Worm (Caenorhabditis elegans) whole organism, L2 larva: ENCODE results near the gene C09G5.7.

Experiments
- C34F6.9 ChIP-seq: fragments of 150-350 bp; optimal IDR thresholded peaks from 2 replicates; lab custom pipeline; 2014; ENCODE audit warnings: missing biosample characterization, missing genetic modification characterization
- F13H6.1 ChIP-seq: sonication (generic microtip); optimal IDR thresholded peaks from 2 replicates; lab custom pipeline; 2016; ENCODE audit warnings: missing genetic modification characterization, missing compliant biosample characterization
- R02D3.7 ChIP-seq: fragments of 150-350 bp; optimal IDR thresholded peaks from 2 replicates; lab custom pipeline; 2014; ENCODE audit warnings: missing biosample characterization, missing genetic modification characterization
- Y55F3AM.14 ChIP-seq: fragments of 200-800 bp; sonication (Bioruptor generic); optimal IDR thresholded peaks from 2 replicates; lab custom pipeline; 2018; ENCODE audit warnings: mild to moderate bottlenecking, missing genetic modification characterization, missing compliant biosample characterization
- aly-2 ChIP-seq: fragments of 150-350 bp; optimal IDR thresholded peaks from 2 replicates; lab custom pipeline; 2014; ENCODE audit warnings: missing biosample characterization, missing genetic modification characterization
- ama-1 ChIP-seq: fragments of 150-350 bp; optimal IDR thresholded peaks from 2 replicates; lab custom pipeline; 2018; ENCODE audit warnings: inconsistent platforms
- blmp-1 ChIP-seq: sonication (generic microtip); optimal IDR thresholded peaks from 2 replicates; lab custom pipeline; 2017; ENCODE audit warnings: missing genetic modification characterization, mild to moderate bottlenecking, missing compliant biosample characterization, antibody characterized with exemption, moderate library complexity; ENCODE audit not compliant: insufficient read depth
- ceh-16 ChIP-seq: fragments of 150-350 bp; optimal IDR thresholded peaks from 2 replicates; lab custom pipeline; 2014; ENCODE audit warnings: missing biosample characterization, missing genetic modification characterization
- ceh-82 ChIP-seq: fragments of 150-350 bp; optimal IDR thresholded peaks from 2 replicates; lab custom pipeline; 2014; ENCODE audit warnings: missing biosample characterization, missing genetic modification characterization
- crh-2 ChIP-seq: sonication (generic microtip); optimal IDR thresholded peaks from 2 replicates; lab custom pipeline; 2017; ENCODE audit warnings: missing biosample characterization, missing genetic modification characterization
- dmd-4 ChIP-seq: sonication (generic microtip); optimal IDR thresholded peaks from 2 replicates; lab custom pipeline; 2017; ENCODE audit warnings: missing biosample characterization, missing genetic modification characterization
- egl-27 ChIP-seq: sonication (generic microtip); optimal IDR thresholded peaks from 3 replicates; lab custom pipeline; 2017; ENCODE audit warnings: missing biosample characterization, missing genetic modification reagents, missing genetic modification characterization
- elt-1 ChIP-seq: fragments of 150-350 bp; optimal IDR thresholded peaks from 2 replicates; lab custom pipeline; 2014; ENCODE audit warnings: missing biosample characterization, missing genetic modification characterization
- fos-1 ChIP-seq: fragments of 150-350 bp; optimal IDR thresholded peaks from 2 replicates; lab custom pipeline; 2014; ENCODE audit warnings: missing biosample characterization, missing genetic modification characterization
- gmeb-1 ChIP-seq: fragments of 150-350 bp; optimal IDR thresholded peaks from 2 replicates; lab custom pipeline; 2014; ENCODE audit warnings: missing biosample characterization, missing genetic modification characterization
- lin-11 ChIP-seq: fragments of 150-350 bp; sonication (generic microtip); optimal IDR thresholded peaks from 2 replicates; lab custom pipeline; 2014; ENCODE audit warnings: missing biosample characterization, missing genetic modification characterization, inconsistent platforms, mixed read lengths
- lin-13 ChIP-seq: fragments of 150-350 bp; optimal IDR thresholded peaks from 2 replicates; lab custom pipeline; 2014; ENCODE audit warnings: missing biosample characterization, missing genetic modification reagents, missing genetic modification characterization
- lsy-2 ChIP-seq, 2 experiments: fragments of 150-350 bp in 1 of 2; sonication (generic microtip) in 1 of 2; optimal IDR thresholded peaks; 2 replicates each; lab custom pipeline; 2014 to 2017; ENCODE audit warnings: missing biosample characterization in 2 of 2, missing genetic modification characterization in 2 of 2
- mab-5 ChIP-seq: fragments of 150-350 bp; optimal IDR thresholded peaks from 2 replicates; lab custom pipeline; 2014; ENCODE audit warnings: missing biosample characterization, missing genetic modification characterization
- mbf-1 ChIP-seq: sonication (generic microtip); optimal IDR thresholded peaks from 2 replicates; lab custom pipeline; 2017; ENCODE audit warnings: missing biosample characterization, missing genetic modification characterization
- mdl-1 ChIP-seq, 2 experiments: fragments of 150-350 bp in 1 of 2; sonication (generic microtip) in 1 of 2; optimal IDR thresholded peaks; 2 replicates each; lab custom pipeline; 2017; ENCODE audit warnings: missing biosample characterization in 2 of 2, missing genetic modification characterization in 2 of 2
- nhr-11 ChIP-seq: fragments of 150-350 bp; optimal IDR thresholded peaks from 2 replicates; lab custom pipeline; 2014; ENCODE audit warnings: missing biosample characterization, missing genetic modification characterization
- nhr-12 ChIP-seq: fragments of 150-350 bp; optimal IDR thresholded peaks from 2 replicates; lab custom pipeline; 2014; ENCODE audit warnings: missing biosample characterization, missing genetic modification characterization
- nhr-129 ChIP-seq: fragments of 150-350 bp; optimal IDR thresholded peaks from 2 replicates; lab custom pipeline; 2014; ENCODE audit warnings: missing biosample characterization, missing genetic modification characterization
- nhr-237 ChIP-seq: fragments of 150-350 bp; optimal IDR thresholded peaks from 2 replicates; lab custom pipeline; 2014; ENCODE audit warnings: missing biosample characterization, missing genetic modification characterization
- nhr-25 ChIP-seq: fragments of 150-350 bp; sonication (generic microtip); optimal IDR thresholded peaks from 3 replicates; lab custom pipeline; 2014; ENCODE audit warnings: missing biosample characterization, missing genetic modification characterization
- nhr-6 ChIP-seq: fragments of 150-350 bp; optimal IDR thresholded peaks from 2 replicates; lab custom pipeline; 2014; ENCODE audit warnings: missing biosample characterization, missing genetic modification characterization
- nhr-77 ChIP-seq: fragments of 150-350 bp; optimal IDR thresholded peaks from 2 replicates; lab custom pipeline; 2014; ENCODE audit warnings: missing biosample characterization, missing genetic modification characterization
- sem-4 ChIP-seq: fragments of 150-350 bp; optimal IDR thresholded peaks from 2 replicates; lab custom pipeline; 2014; ENCODE audit warnings: missing biosample characterization, missing genetic modification reagents, missing genetic modification characterization
- skn-1 ChIP-seq: sonication (generic microtip); optimal IDR thresholded peaks from 2 replicates; lab custom pipeline; 2017; ENCODE audit warnings: missing biosample characterization, missing genetic modification characterization
- sma-3 ChIP-seq: sonication (generic microtip); optimal IDR thresholded peaks from 2 replicates; lab custom pipeline; 2016; ENCODE audit warnings: missing genetic modification reagents, missing genetic modification characterization, missing compliant biosample characterization
- sma-9 ChIP-seq, 2 experiments: fragments of 150-350 bp in 1 of 2; sonication (generic microtip) in 1 of 2; optimal IDR thresholded peaks; 2 replicates each; lab custom pipeline; 2014 to 2016; ENCODE audit warnings: missing genetic modification characterization in 2 of 2, mild to moderate bottlenecking in 1 of 2, missing biosample characterization in 1 of 2, missing compliant biosample characterization in 1 of 2, missing genetic modification reagents in 1 of 2, moderate library complexity in 1 of 2
- unc-39 ChIP-seq: fragments of 150-350 bp; optimal IDR thresholded peaks from 2 replicates; lab custom pipeline; 2014; ENCODE audit warnings: missing biosample characterization, missing genetic modification characterization
- unc-55 ChIP-seq: fragments of 150-350 bp; sonication (generic microtip); optimal IDR thresholded peaks from 3 replicates; lab custom pipeline; 2014; ENCODE audit warnings: missing biosample characterization, missing genetic modification reagents, missing genetic modification characterization
- unc-62 ChIP-seq: fragments of 150-350 bp; optimal IDR thresholded peaks from 2 replicates; lab custom pipeline; 2014; ENCODE audit warnings: missing biosample characterization, missing genetic modification reagents, missing genetic modification characterization
- zag-1 ChIP-seq: fragments of 150-350 bp; optimal IDR thresholded peaks from 2 replicates; lab custom pipeline; 2014; ENCODE audit warnings: missing biosample characterization, missing genetic modification characterization
- ztf-1 ChIP-seq: fragments of 200-800 bp; sonication (Bioruptor generic); conservative IDR thresholded peaks from 2 replicates; pipeline ENCODE4 v1.3.6; 2022; ENCODE audit warnings: missing genetic modification characterization, missing compliant biosample characterization
- ztf-4 ChIP-seq: fragments of 150-350 bp; optimal IDR thresholded peaks from 2 replicates; lab custom pipeline; 2014; ENCODE audit warnings: missing biosample characterization, missing genetic modification characterization

The C09G5.7 gene

DNA sequence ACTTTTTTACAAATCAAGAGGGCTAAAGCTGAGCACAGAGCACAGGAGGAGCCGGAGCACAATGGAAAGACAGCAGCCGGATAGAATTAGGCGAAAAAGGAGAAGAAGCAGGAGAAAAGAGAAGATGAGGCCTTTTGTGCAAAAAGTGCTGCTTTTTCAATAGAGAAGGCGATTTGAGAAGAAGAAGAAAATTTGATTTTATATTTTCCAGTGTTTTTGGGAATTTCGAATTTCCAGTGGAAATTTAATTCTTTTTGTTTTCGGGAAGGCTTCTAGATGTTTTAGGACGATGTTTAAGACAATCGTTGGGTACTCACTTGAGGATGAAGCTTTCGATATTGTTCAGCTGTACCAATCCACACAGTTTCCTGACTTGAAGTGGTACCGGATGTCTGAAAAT lies 39.0 kb downstream of the C09G5.7 start:
- TF ChIP-seq ama-1 (no peak), mdl-1 (tag; optimal IDR thresholded peaks at IDR 0.05; lab: Kevin White, UChicago) (no peak), unc-55 (GFP tag; lab: Kevin White, UChicago) (no peak), sma-3 (GFP tag; lab: Kevin White, UChicago) (no peak), lin-11 (tag; lab: Kevin White, UChicago) (no peak), zag-1 (tag; lab: Kevin White, UChicago) (no peak), nhr-6 (no peak), unc-62 (GFP tag; lab: Kevin White, UChicago) (no peak), ztf-1 (GFP tag; lab: Robert Waterston, UW) (no peak), F13H6.1 (tag; lab: Kevin White, UChicago) (no peak)

DNA sequence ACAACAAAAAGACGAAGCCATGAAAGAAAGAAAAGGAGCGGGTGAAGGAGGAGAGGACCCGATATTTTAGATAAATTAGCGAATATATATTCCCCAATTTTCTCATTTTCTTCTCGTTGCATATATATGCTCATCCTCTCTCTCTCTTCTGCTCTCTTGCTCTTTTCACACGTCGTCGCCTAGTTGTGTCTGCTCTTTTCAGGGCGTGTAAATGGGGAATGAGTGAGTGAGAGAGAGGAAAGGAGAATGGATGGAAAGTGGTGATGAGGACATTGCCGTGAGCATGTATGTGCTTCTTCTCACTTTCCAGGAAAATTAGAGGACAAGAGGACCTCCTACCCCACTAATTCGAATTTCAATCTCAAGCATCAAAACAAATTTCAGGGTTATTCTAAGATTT lies 40.8 kb downstream of the C09G5.7 start:
- TF ChIP-seq nhr-237 (no peak), nhr-129 (tag; lab: Kevin White, UChicago) (peak; percentile 28), mdl-1 (tag; optimal IDR thresholded peaks at IDR 0.05; lab: Kevin White, UChicago) (no peak), Y55F3AM.14 (GFP tag; lab: Kevin White, UChicago) (no peak), ceh-82 (no peak), egl-27 (tag; lab: Kevin White, UChicago) (no peak), sma-3 (GFP tag; lab: Kevin White, UChicago) (no peak), C34F6.9 (peak; percentile 36), crh-2 (tag; lab: Kevin White, UChicago) (peak; percentile 5), nhr-77 (tag; lab: Kevin White, UChicago) (no peak)

DNA sequence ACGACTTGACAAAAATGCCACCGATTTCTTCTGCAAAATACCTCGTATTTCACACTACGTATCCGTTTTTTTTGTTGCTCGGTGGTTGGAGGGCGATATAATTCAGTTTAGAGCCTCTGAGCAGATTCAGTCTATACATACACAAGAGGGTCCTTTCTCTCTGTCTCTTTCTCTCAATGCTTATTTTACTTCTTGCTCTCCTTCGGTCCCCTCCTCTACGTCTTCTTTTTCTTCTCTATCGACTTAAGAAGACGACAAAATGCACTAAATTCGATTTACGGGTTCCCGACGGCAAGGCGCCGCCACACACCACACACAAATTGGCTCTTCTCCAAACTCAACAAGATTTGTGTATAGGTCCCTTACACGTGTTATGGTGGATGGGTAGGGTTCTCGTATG lies 44.3 kb downstream of the C09G5.7 start:
- TF ChIP-seq sma-9 (GFP tag; optimal IDR thresholded peaks at IDR 0.05; lab: Kevin White, UChicago) (peak; percentile 22), sma-9 (tag; optimal IDR thresholded peaks at IDR 0.05; lab: Kevin White, UChicago) (no peak), F13H6.1 (tag; lab: Kevin White, UChicago) (peak; percentile 18), R02D3.7 (tag; lab: Kevin White, UChicago) (no peak)

DNA sequence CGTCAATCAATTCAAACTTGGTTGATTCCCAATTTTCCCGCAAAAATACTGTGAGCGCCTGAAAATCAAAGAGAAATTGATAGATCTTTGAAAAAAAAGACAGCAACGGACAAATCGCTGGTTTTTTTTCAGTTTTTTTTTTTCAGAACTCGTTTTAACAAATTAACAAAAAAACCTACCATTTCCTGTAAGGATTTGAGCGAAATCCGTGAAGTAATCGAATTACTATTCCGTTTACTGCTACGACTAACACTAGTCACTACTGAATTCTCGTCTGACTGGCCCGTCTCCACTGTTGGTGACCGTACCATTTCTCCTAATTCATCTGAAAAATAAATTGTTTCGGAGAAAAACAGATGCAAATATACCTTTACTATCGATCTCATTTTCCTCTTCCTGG lies 44.7 kb downstream of the C09G5.7 start:
- no peak for TF ChIP-seq ztf-1 (GFP tag; lab: Robert Waterston, UW)
- no peak for TF ChIP-seq crh-2 (tag; lab: Kevin White, UChicago)
- TF ChIP-seq ceh-16 (tag; lab: Kevin White, UChicago): no peak
- TF ChIP-seq nhr-129 (tag; lab: Kevin White, UChicago): no peak
- no peak for TF ChIP-seq nhr-237
- TF ChIP-seq zag-1 (tag; lab: Kevin White, UChicago): no peak
- no peak for TF ChIP-seq unc-39 (tag; lab: Kevin White, UChicago)
- no peak for TF ChIP-seq C34F6.9
- no peak for TF ChIP-seq ceh-82
- no peak for TF ChIP-seq ztf-4 (tag; lab: Kevin White, UChicago)
- no peak for TF ChIP-seq elt-1 (tag; lab: Kevin White, UChicago)
- no peak for TF ChIP-seq fos-1 (tag; lab: Kevin White, UChicago)
- TF ChIP-seq nhr-25 (tag; lab: Kevin White, UChicago): no peak
- TF ChIP-seq blmp-1 (tag; lab: Kevin White, UChicago): no peak
- TF ChIP-seq dmd-4 (tag; lab: Kevin White, UChicago): no peak
- no peak for TF ChIP-seq aly-2
- TF ChIP-seq gmeb-1 (tag; lab: Kevin White, UChicago): no peak
- TF ChIP-seq ama-1: no peak

DNA sequence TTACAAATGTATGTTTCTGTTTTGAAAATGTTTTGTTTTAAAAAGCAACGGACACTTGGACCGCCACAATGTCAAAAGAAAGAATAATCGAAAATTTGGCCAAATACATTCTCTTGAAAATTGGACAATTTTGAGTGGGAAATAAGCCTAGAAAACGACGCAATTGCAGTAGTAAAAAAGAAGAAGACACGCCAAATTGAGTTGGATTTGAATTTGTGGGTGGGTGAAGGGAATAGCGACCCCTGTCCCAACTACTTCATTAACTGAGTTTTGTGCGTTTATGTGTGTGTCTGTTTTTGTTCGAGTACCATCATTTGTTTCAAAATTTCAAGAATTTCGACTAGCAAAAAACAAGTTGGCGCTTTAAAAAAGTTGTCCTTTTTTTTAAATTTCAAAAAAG lies 46.1 kb downstream of the C09G5.7 start:
- TF ChIP-seq nhr-12 (tag; lab: Kevin White, UChicago) (no peak), zag-1 (tag; lab: Kevin White, UChicago) (no peak), mab-5 (tag; lab: Kevin White, UChicago) (no peak), lin-13 (GFP tag; lab: Kevin White, UChicago) (no peak), sma-9 (GFP tag; optimal IDR thresholded peaks at IDR 0.05; lab: Kevin White, UChicago) (no peak), sma-9 (tag; optimal IDR thresholded peaks at IDR 0.05; lab: Kevin White, UChicago) (no peak), lsy-2 (tag; optimal IDR thresholded peaks at IDR 0.05; lab: Kevin White, UChicago) (no peak), fos-1 (tag; lab: Kevin White, UChicago) (no peak), nhr-237 (no peak), sem-4 (tag; lab: Kevin White, UChicago) (no peak), ceh-16 (tag; lab: Kevin White, UChicago) (no peak), mbf-1 (tag; lab: Kevin White, UChicago) (no peak), ztf-4 (tag; lab: Kevin White, UChicago) (no peak), nhr-11 (tag; lab: Kevin White, UChicago) (no peak), Y55F3AM.14 (GFP tag; lab: Kevin White, UChicago) (no peak), skn-1 (tag; lab: Kevin White, UChicago) (no peak)
